Worm (Caenorhabditis elegans) whole organism, L1 larva: ENCODE data around the gene C25F6.8.

Experiments used
- blmp-1 ChIP-seq: fragments of 150-350 bp; optimal IDR thresholded peaks from 2 replicates; lab custom pipeline; 2014; ENCODE audit warnings: missing biosample characterization, missing genetic modification characterization
- ceh-82 ChIP-seq, 3 experiments: fragments of 150-350 bp in 1 of 3; sonication (generic microtip) in 2 of 3; optimal IDR thresholded peaks; 2 replicates each; lab custom pipeline; 2014 to 2017; ENCODE audit warnings: missing biosample characterization in 3 of 3, missing genetic modification characterization in 3 of 3
- egl-27 ChIP-seq, 2 experiments: fragments of 150-350 bp in 1 of 2; sonication (generic microtip); optimal IDR thresholded peaks; 3 replicates each; lab custom pipeline; 2017 to 2018; ENCODE audit warnings: missing biosample characterization in 2 of 2, missing genetic modification characterization in 2 of 2, missing genetic modification reagents in 2 of 2
- fos-1 ChIP-seq: fragments of 150-350 bp; optimal IDR thresholded peaks from 2 replicates; lab custom pipeline; 2014; ENCODE audit warnings: missing biosample characterization, missing genetic modification characterization
- jun-1 ChIP-seq: fragments of 150-350 bp; optimal IDR thresholded peaks from 2 replicates; lab custom pipeline; 2014; ENCODE audit warnings: missing biosample characterization, missing genetic modification reagents, missing genetic modification characterization
- lin-13 ChIP-seq: fragments of 150-350 bp; optimal IDR thresholded peaks from 2 replicates; lab custom pipeline; 2014; ENCODE audit warnings: missing biosample characterization, missing genetic modification reagents, missing genetic modification characterization
- nhr-71 ChIP-seq: sonication (generic microtip); optimal IDR thresholded peaks from 2 replicates; lab custom pipeline; 2016; ENCODE audit warnings: mild to moderate bottlenecking, missing genetic modification characterization, moderate library complexity, missing compliant biosample characterization
- sox-4 ChIP-seq: sonication (generic microtip); optimal IDR thresholded peaks from 2 replicates; lab custom pipeline; 2016; ENCODE audit warnings: missing genetic modification characterization, missing compliant biosample characterization
- zag-1 ChIP-seq: fragments of 150-350 bp; optimal IDR thresholded peaks from 2 replicates; lab custom pipeline; 2014; ENCODE audit warnings: missing biosample characterization, missing genetic modification characterization
- ztf-4 ChIP-seq: fragments of 150-350 bp; optimal IDR thresholded peaks from 2 replicates; lab custom pipeline; 2014; ENCODE audit warnings: missing biosample characterization, missing genetic modification characterization

DNA sequence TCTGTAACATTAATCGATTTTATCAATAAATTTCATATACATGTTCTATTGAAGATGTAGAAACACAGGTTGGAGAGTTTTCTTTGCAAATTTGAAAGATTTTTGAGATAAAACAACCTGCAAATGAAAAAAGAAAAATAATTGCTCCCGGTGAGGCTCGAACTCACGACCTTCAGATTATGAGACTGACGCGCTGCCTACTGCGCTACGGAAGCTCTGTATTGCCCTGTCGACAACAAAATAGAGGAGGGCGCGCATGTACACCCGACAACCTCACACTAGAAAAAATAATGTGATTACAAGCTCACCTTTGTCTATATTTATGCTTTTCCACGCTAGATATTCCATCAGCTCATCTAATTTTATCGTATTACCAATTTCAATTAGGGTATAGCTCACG lies 40.8 kb upstream of the C25F6.8 start:
- TF ChIP-seq egl-27 (tag; optimal IDR thresholded peaks at IDR 0.05; lab: Kevin White, UChicago) (no peak), jun-1 (tag; lab: Kevin White, UChicago) (no peak), fos-1 (no peak), zag-1 (no peak), sox-4 (tag; lab: Kevin White, UChicago) (no peak), lin-13 (no peak), ceh-82 (tag; optimal IDR thresholded peaks at IDR 0.05; lab: Kevin White, UChicago) (no peak), ztf-4 (no peak), nhr-71 (tag; lab: Kevin White, UChicago) (no peak), blmp-1 (tag; lab: Kevin White, UChicago) (no peak)
